Worm (Caenorhabditis elegans) whole organism, L1 larva: ENCODE measurements around the gene dgtr-1.

ENCODE experiments used
- C04F5.9 ChIP-seq: sonication (generic microtip); optimal IDR thresholded peaks from 2 replicates; lab custom pipeline; 2016; ENCODE audit warnings: missing genetic modification characterization, missing compliant biosample characterization
- C16A3.4 ChIP-seq: fragments of 150-350 bp; optimal IDR thresholded peaks from 2 replicates; lab custom pipeline; 2014; ENCODE audit warnings: missing biosample characterization, missing genetic modification characterization
- F16B12.6 ChIP-seq: fragments of 150-350 bp; optimal IDR thresholded peaks from 2 replicates; lab custom pipeline; 2014; ENCODE audit warnings: missing biosample characterization, missing genetic modification characterization
- alr-1 ChIP-seq: fragments of 200-800 bp; sonication (Bioruptor generic); optimal IDR thresholded peaks from 2 replicates; lab custom pipeline; 2018; ENCODE audit warnings: borderline replicate concordance, mild to moderate bottlenecking, missing genetic modification characterization, missing compliant biosample characterization
- aly-2 ChIP-seq: fragments of 150-350 bp; optimal IDR thresholded peaks from 2 replicates; lab custom pipeline; 2014; ENCODE audit warnings: missing biosample characterization, missing genetic modification characterization
- blmp-1 ChIP-seq: fragments of 150-350 bp; optimal IDR thresholded peaks from 2 replicates; lab custom pipeline; 2014; ENCODE audit warnings: missing biosample characterization, missing genetic modification characterization
- ceh-63 ChIP-seq: fragments of 200-800 bp; sonication (Bioruptor generic); optimal IDR thresholded peaks from 2 replicates; lab custom pipeline; 2018; ENCODE audit warnings: mild to moderate bottlenecking, missing genetic modification characterization, missing compliant biosample characterization
- ces-1 ChIP-seq: fragments of 150-350 bp; optimal IDR thresholded peaks from 2 replicates; lab custom pipeline; 2014; ENCODE audit warnings: missing biosample characterization, missing genetic modification reagents, missing genetic modification characterization
- dpl-1 ChIP-seq, 3 experiments: fragments of 150-350 bp in 2 of 3; sonication (generic microtip) in 1 of 3; optimal IDR thresholded peaks; 2 replicates each; lab custom pipeline; 2014 to 2017; ENCODE audit warnings: missing biosample characterization in 3 of 3, missing genetic modification characterization in 3 of 3, missing genetic modification reagents in 3 of 3
- efl-1 ChIP-seq, 4 experiments: fragments of 150-350 bp; optimal IDR thresholded peaks in 3 of 4; peaks in 1 of 4; 1 replicate in 1 of 4; 2 replicates in 3 of 4; lab custom pipeline; 2014; ENCODE audit warnings: missing biosample characterization in 2 of 4, missing genetic modification characterization in 2 of 4, missing genetic modification reagents in 2 of 4
- elt-2 ChIP-seq: sonication (generic microtip); optimal IDR thresholded peaks from 2 replicates; lab custom pipeline; 2016; ENCODE audit warnings: missing genetic modification characterization, mild to moderate bottlenecking, inconsistent platforms, missing compliant biosample characterization, missing genetic modification reagents
- elt-3 ChIP-seq, 6 experiments: fragments of 150-350 bp in 1 of 6; sonication (generic microtip); optimal IDR thresholded peaks; 2 replicates each; lab custom pipeline; 2017 to 2018; ENCODE audit warnings: missing biosample characterization in 6 of 6, missing genetic modification characterization in 6 of 6, inconsistent platforms in 1 of 6
- fkh-4 ChIP-seq: sonication (generic microtip); optimal IDR thresholded peaks from 2 replicates; lab custom pipeline; 2016; ENCODE audit warnings: missing compliant biosample characterization, missing genetic modification characterization, borderline replicate concordance
- fkh-8 ChIP-seq: sonication (generic microtip); optimal IDR thresholded peaks from 2 replicates; lab custom pipeline; 2016; ENCODE audit warnings: mild to moderate bottlenecking, missing genetic modification characterization, missing compliant biosample characterization
- hlh-4 ChIP-seq: sonication (generic microtip); optimal IDR thresholded peaks from 2 replicates; lab custom pipeline; 2016; ENCODE audit warnings: mild to moderate bottlenecking, missing genetic modification characterization, missing compliant biosample characterization
- isw-1 ChIP-seq: fragments of 200-800 bp; sonication (Bioruptor generic); IDR thresholded peaks from 2 replicates; pipeline ENCODE4 v1.3.6; 2022; ENCODE audit warnings: missing genetic modification characterization, missing compliant biosample characterization
- jun-1 ChIP-seq: fragments of 150-350 bp; optimal IDR thresholded peaks from 2 replicates; lab custom pipeline; 2014; ENCODE audit warnings: missing biosample characterization, missing genetic modification reagents, missing genetic modification characterization
- lin-14 ChIP-seq: fragments of 200-800 bp; sonication (Bioruptor generic); optimal IDR thresholded peaks from 2 replicates; lab custom pipeline; 2018; ENCODE audit warnings: mild to moderate bottlenecking, missing genetic modification characterization, moderate library complexity, missing compliant biosample characterization
- lir-3 ChIP-seq: sonication (generic microtip); optimal IDR thresholded peaks from 2 replicates; lab custom pipeline; 2016; ENCODE audit warnings: mild to moderate bottlenecking, missing genetic modification characterization, moderate library complexity, missing compliant biosample characterization; ENCODE audit not compliant: poor library complexity
- lsy-2 ChIP-seq, 2 experiments: fragments of 150-350 bp; optimal IDR thresholded peaks; 2 replicates each; lab custom pipeline; 2014; ENCODE audit warnings: missing biosample characterization in 2 of 2, missing genetic modification characterization in 2 of 2
- nhr-11 ChIP-seq: fragments of 150-350 bp; optimal IDR thresholded peaks from 2 replicates; lab custom pipeline; 2014; ENCODE audit warnings: missing biosample characterization, missing genetic modification characterization
- nhr-19 ChIP-seq: fragments of 200-800 bp; sonication (Bioruptor generic); conservative IDR thresholded peaks from 2 replicates; pipeline ENCODE4 v1.3.6; 2022; ENCODE audit warnings: missing genetic modification characterization, missing compliant biosample characterization
- nhr-237 ChIP-seq: fragments of 150-350 bp; optimal IDR thresholded peaks from 2 replicates; lab custom pipeline; 2014; ENCODE audit warnings: missing biosample characterization, missing genetic modification characterization
- nhr-71 ChIP-seq: sonication (generic microtip); optimal IDR thresholded peaks from 2 replicates; lab custom pipeline; 2016; ENCODE audit warnings: mild to moderate bottlenecking, missing genetic modification characterization, moderate library complexity, missing compliant biosample characterization
- nhr-76 ChIP-seq: sonication (generic microtip); optimal IDR thresholded peaks from 2 replicates; lab custom pipeline; 2017; ENCODE audit warnings: missing biosample characterization, missing genetic modification characterization
- nhr-84 ChIP-seq: sonication (generic microtip); optimal IDR thresholded peaks from 2 replicates; lab custom pipeline; 2017; ENCODE audit warnings: missing biosample characterization, missing genetic modification characterization
- nhr-85 ChIP-seq: sonication (generic microtip); peaks from one replicate; lab custom pipeline; 2016; ENCODE audit warnings: missing genetic modification characterization, inconsistent platforms, missing compliant biosample characterization
- pax-3 ChIP-seq: fragments of 200-800 bp; sonication (Bioruptor generic); optimal IDR thresholded peaks from 2 replicates; lab custom pipeline; 2018; ENCODE audit warnings: mild to moderate bottlenecking, missing genetic modification characterization, moderate library complexity, missing compliant biosample characterization
- pqm-1 ChIP-seq: sonication (generic microtip); optimal IDR thresholded peaks from 3 replicates; lab custom pipeline; 2017; ENCODE audit warnings: missing biosample characterization, missing genetic modification characterization
- rnt-1 ChIP-seq: sonication (generic microtip); optimal IDR thresholded peaks from 2 replicates; lab custom pipeline; 2016; ENCODE audit warnings: mild to moderate bottlenecking, missing genetic modification characterization, moderate library complexity, missing compliant biosample characterization
- skn-1 ChIP-seq: fragments of 150-350 bp; optimal IDR thresholded peaks from 2 replicates; lab custom pipeline; 2014; ENCODE audit warnings: missing biosample characterization, missing genetic modification characterization
- sptf-1 ChIP-seq: fragments of 150-350 bp; optimal IDR thresholded peaks from 2 replicates; lab custom pipeline; 2014; ENCODE audit warnings: missing biosample characterization, missing genetic modification characterization
- swsn-7 ChIP-seq: sonication (generic microtip); optimal IDR thresholded peaks from 2 replicates; lab custom pipeline; 2016; ENCODE audit warnings: missing genetic modification characterization, missing compliant biosample characterization
- unc-130 ChIP-seq: fragments of 150-350 bp; optimal IDR thresholded peaks from 2 replicates; lab custom pipeline; 2017; ENCODE audit warnings: missing biosample characterization, missing genetic modification characterization, inconsistent platforms
- unc-86 ChIP-seq: sonication (generic microtip); optimal IDR thresholded peaks from 2 replicates; lab custom pipeline; 2016; ENCODE audit warnings: missing genetic modification characterization, missing compliant biosample characterization
- xbp-1 ChIP-seq: sonication (generic microtip); optimal IDR thresholded peaks from 2 replicates; lab custom pipeline; 2016; ENCODE audit warnings: missing genetic modification characterization, missing compliant biosample characterization
- ztf-11 ChIP-seq, 2 experiments: sonication (generic microtip); optimal IDR thresholded peaks; 2 replicates each; lab custom pipeline; 2016 to 2017; ENCODE audit warnings: missing genetic modification characterization in 2 of 2, missing biosample characterization in 1 of 2, missing compliant biosample characterization in 1 of 2

Gene dgtr-1

ce11 chrV:6453122-6453521, 43.8 kb upstream of the dgtr-1 start, which contains the start of gene acl-9:
TSS of gene acl-9 (plus strand) at chrV:6453226.
- no peak for TF ChIP-seq nhr-11
- TF ChIP-seq alr-1: no peak
- no peak for TF ChIP-seq C04F5.9 (tag; lab: Kevin White, UChicago)
- TF ChIP-seq skn-1: no peak
- TF ChIP-seq xbp-1 (tag; lab: Kevin White, UChicago): no peak
- TF ChIP-seq isw-1 (GFP tag; lab: Robert Waterston, UW): no peak
- TF ChIP-seq C16A3.4 (tag; lab: Kevin White, UChicago): no peak
- TF ChIP-seq unc-130: no peak
- TF ChIP-seq nhr-19: no peak
- TF ChIP-seq elt-3 (tag; optimal IDR thresholded peaks at IDR 0.05; lab: Kevin White, UChicago): no peak
- TF ChIP-seq lsy-2 (tag; optimal IDR thresholded peaks at IDR 0.05; lab: Kevin White, UChicago): no peak
- no peak for TF ChIP-seq ztf-11 (tag; optimal IDR thresholded peaks at IDR 0.05; lab: Kevin White, UChicago)
- TF ChIP-seq nhr-85 (tag; lab: Kevin White, UChicago): no peak
- no peak for TF ChIP-seq lir-3
- no peak for TF ChIP-seq elt-2 (tag; lab: Kevin White, UChicago)
- TF ChIP-seq aly-2 (tag; lab: Kevin White, UChicago): no peak
- TF ChIP-seq rnt-1 (tag; lab: Kevin White, UChicago): no peak
- no peak for TF ChIP-seq fkh-8 (tag; lab: Kevin White, UChicago)
- TF ChIP-seq nhr-84 (tag; lab: Kevin White, UChicago): no peak
- TF ChIP-seq, all 84 proteins: peak for 0

- TF ChIP-seq sptf-1 (tag; lab: Kevin White, UChicago) (no peak), pqm-1 (tag; lab: Kevin White, UChicago) (no peak), alr-1 (no peak), blmp-1 (no peak), nhr-237 (no peak), xbp-1 (tag; lab: Kevin White, UChicago) (no peak), aly-2 (tag; lab: Kevin White, UChicago) (no peak), unc-86 (tag; lab: Kevin White, UChicago) (no peak), C16A3.4 (tag; lab: Kevin White, UChicago) (no peak), swsn-7 (no peak), fkh-4 (tag; lab: Kevin White, UChicago) (no peak), jun-1 (tag; lab: Kevin White, UChicago) (no peak), ces-1 (GFP tag; lab: Kevin White, UChicago) (no peak), hlh-4 (tag; lab: Kevin White, UChicago) (no peak), nhr-19 (no peak), nhr-76 (tag; lab: Kevin White, UChicago) (no peak), F16B12.6 (tag; lab: Kevin White, UChicago) (no peak)
These were observed 40.0 kb upstream of the dgtr-1 start for ce11 chrV:6456903-6457302.

ce11 chrV:6458302-6458998, 38.5 kb upstream of the dgtr-1 start:
- TF ChIP-seq blmp-1: peak; percentile 57
- TF ChIP-seq efl-1 (optimal IDR thresholded peaks at IDR 0.05; lab: Kevin White, UChicago): no peak
- TF ChIP-seq efl-1 (GFP tag; optimal IDR thresholded peaks at IDR 0.05 in 1 of 2; lab: Kevin White, UChicago): peak in 1 of 2 experiments; percentile 62
- TF ChIP-seq elt-3 (tag; optimal IDR thresholded peaks at IDR 0.05; lab: Kevin White, UChicago): peak in 1 of 6 experiments; percentile 43
- TF ChIP-seq lin-14: peak; percentile 50
- TF ChIP-seq ztf-11 (tag; optimal IDR thresholded peaks at IDR 0.05; lab: Kevin White, UChicago): peak in 1 of 2 experiments; percentile 3
- TF ChIP-seq pax-3: no peak
- no peak for TF ChIP-seq nhr-71 (tag; lab: Kevin White, UChicago)
- TF ChIP-seq dpl-1 (GFP tag; optimal IDR thresholded peaks at IDR 0.05; lab: Kevin White, UChicago): peak in 1 of 3 experiments; percentile 1

ce11 chrV:6461250-6461649, 35.7 kb upstream of the dgtr-1 start:
- TF ChIP-seq nhr-85 (tag; lab: Kevin White, UChicago) (peak; percentile 5), ceh-63 (GFP tag; lab: Kevin White, UChicago) (peak; percentile 16), nhr-237 (no peak)
